Worm (Caenorhabditis elegans) whole organism, late embryonic: Measurements from ENCODE around the gene dars-1.
A peak's percentile ranks its signal among the peaks of the same experiment; 100 is the strongest.

ENCODE experiments used
- C38D4.7 ChIP-seq: fragments of 200-800 bp; sonication (Bioruptor generic); optimal IDR thresholded peaks from 2 replicates; lab custom pipeline; 2018; ENCODE audit warnings: mild to moderate bottlenecking, missing genetic modification characterization, moderate library complexity, missing compliant biosample characterization
- K09A11.1 ChIP-seq: sonication (generic microtip); optimal IDR thresholded peaks from 2 replicates; lab custom pipeline; 2017; ENCODE audit warnings: antibody characterized with exemption, mild to moderate bottlenecking, missing genetic modification characterization, missing compliant biosample characterization; ENCODE audit not compliant: insufficient read depth
- Y22D7AL.16 ChIP-seq: sonication (generic microtip); optimal IDR thresholded peaks from 2 replicates; lab custom pipeline; 2016; ENCODE audit warnings: missing genetic modification characterization, missing compliant biosample characterization
- ama-1 ChIP-seq: fragments of 150-350 bp; optimal IDR thresholded peaks from 2 replicates; lab custom pipeline; 2014
- ceh-24 ChIP-seq: sonication (generic microtip); optimal IDR thresholded peaks from 2 replicates; lab custom pipeline; 2016; ENCODE audit warnings: mild to moderate bottlenecking, missing genetic modification characterization, missing compliant biosample characterization
- ceh-48 ChIP-seq: sonication (generic microtip); optimal IDR thresholded peaks from 2 replicates; lab custom pipeline; 2016; ENCODE audit warnings: missing genetic modification characterization, inconsistent platforms, missing compliant biosample characterization
- ceh-9 ChIP-seq: sonication (generic microtip); optimal IDR thresholded peaks from 2 replicates; lab custom pipeline; 2016; ENCODE audit warnings: mild to moderate bottlenecking, missing genetic modification characterization, inconsistent platforms, missing compliant biosample characterization
- dmd-4 ChIP-seq: sonication (generic microtip); optimal IDR thresholded peaks from 2 replicates; lab custom pipeline; 2016; ENCODE audit warnings: borderline replicate concordance, missing genetic modification characterization, missing compliant biosample characterization
- dve-1 ChIP-seq: sonication (generic microtip); optimal IDR thresholded peaks from 2 replicates; lab custom pipeline; 2017; ENCODE audit warnings: antibody characterized with exemption, mild to moderate bottlenecking, missing genetic modification characterization, missing compliant biosample characterization
- elt-4 ChIP-seq: sonication (generic microtip); optimal IDR thresholded peaks from 2 replicates; lab custom pipeline; 2016; ENCODE audit warnings: missing genetic modification characterization, missing compliant biosample characterization
- eyg-1 ChIP-seq: sonication (generic microtip); optimal IDR thresholded peaks from 2 replicates; lab custom pipeline; 2016; ENCODE audit warnings: missing genotype, missing genetic modification characterization, missing compliant biosample characterization
- fax-1 ChIP-seq: sonication (generic microtip); optimal IDR thresholded peaks from 2 replicates; lab custom pipeline; 2016; ENCODE audit warnings: missing genotype, missing genetic modification characterization, missing compliant biosample characterization
- fkh-10 ChIP-seq: fragments of 150-350 bp; optimal IDR thresholded peaks from 2 replicates; lab custom pipeline; 2014; ENCODE audit warnings: missing biosample characterization, missing genetic modification reagents, missing genetic modification characterization
- fkh-6 ChIP-seq: sonication (generic microtip); optimal IDR thresholded peaks from 2 replicates; lab custom pipeline; 2016; ENCODE audit warnings: missing genetic modification characterization, missing compliant biosample characterization
- gmeb-2 ChIP-seq: sonication (generic microtip); optimal IDR thresholded peaks from 2 replicates; lab custom pipeline; 2016; ENCODE audit warnings: missing genetic modification characterization, inconsistent platforms, missing compliant biosample characterization
- hlh-15 ChIP-seq: sonication (generic microtip); optimal IDR thresholded peaks from 2 replicates; lab custom pipeline; 2016; ENCODE audit warnings: missing genetic modification characterization, missing compliant biosample characterization
- lin-11 ChIP-seq: fragments of 200-800 bp; sonication (Bioruptor generic); optimal IDR thresholded peaks from 2 replicates; lab custom pipeline; 2018; ENCODE audit warnings: mild to moderate bottlenecking, missing genetic modification characterization, missing compliant biosample characterization
- mec-3 ChIP-seq: sonication (generic microtip); optimal IDR thresholded peaks from 2 replicates; lab custom pipeline; 2016; ENCODE audit warnings: borderline replicate concordance, missing genetic modification characterization, missing compliant biosample characterization
- nhr-232 ChIP-seq: sonication (generic microtip); optimal IDR thresholded peaks from 2 replicates; lab custom pipeline; 2016; ENCODE audit warnings: missing genetic modification characterization, missing compliant biosample characterization
- pax-1 ChIP-seq: fragments of 150-350 bp; optimal IDR thresholded peaks from 2 replicates; lab custom pipeline; 2014; ENCODE audit warnings: missing biosample characterization, missing genetic modification characterization
- pha-4 ChIP-seq: fragments of 150-350 bp; optimal IDR thresholded peaks from 2 replicates; lab custom pipeline; 2018; ENCODE audit warnings: missing biosample characterization, missing genetic modification reagents, missing genetic modification characterization
- pqm-1 ChIP-seq: sonication (generic microtip); optimal IDR thresholded peaks from 2 replicates; lab custom pipeline; 2016; ENCODE audit warnings: missing genetic modification characterization, missing compliant biosample characterization
- rnt-1 ChIP-seq: sonication (generic microtip); optimal IDR thresholded peaks from 2 replicates; lab custom pipeline; 2016; ENCODE audit warnings: missing genetic modification characterization, missing compliant biosample characterization
- sdc-2 ChIP-seq: sonication (generic microtip); optimal IDR thresholded peaks from 2 replicates; lab custom pipeline; 2016; ENCODE audit warnings: missing genotype, missing genetic modification characterization, missing compliant biosample characterization
- sox-4 ChIP-seq: sonication (generic microtip); optimal IDR thresholded peaks from 2 replicates; lab custom pipeline; 2017; ENCODE audit warnings: mild to moderate bottlenecking, missing genetic modification characterization, inconsistent platforms, missing compliant biosample characterization
- unc-3 ChIP-seq, 2 experiments: fragments of 200-800 bp in 1 of 2; sonication (Bioruptor generic) in 1 of 2; sonication (generic microtip) in 1 of 2; conservative IDR thresholded peaks in 1 of 2; optimal IDR thresholded peaks in 1 of 2; 2 replicates each; pipeline versions ENCODE4 v1.3.6 to Lab custom; 2016 to 2022; ENCODE audit warnings: missing compliant biosample characterization in 2 of 2, missing genetic modification characterization in 2 of 2, missing genetic modification reagents in 1 of 2
- unc-55 ChIP-seq: sonication (generic microtip); optimal IDR thresholded peaks from 2 replicates; lab custom pipeline; 2017; ENCODE audit warnings: missing biosample characterization, missing genetic modification reagents, missing genetic modification characterization
- zip-5 ChIP-seq: sonication (generic microtip); optimal IDR thresholded peaks from 2 replicates; lab custom pipeline; 2016; ENCODE audit warnings: missing genetic modification characterization, missing compliant biosample characterization

dars-1 gene

ce11 chrIII:9490783-9491547 is at the start of gene dars-1, which contains the start of gene ctr-9:
dars-1 (minus strand) TSS chrIII:9491215.
ctr-9 (plus strand) TSS chrIII:9491396.
- TF ChIP-seq lin-11 (tag; lab: Kevin White, UChicago) (no peak), Y22D7AL.16 (tag; lab: Kevin White, UChicago) (no peak), sdc-2 (tag; lab: Kevin White, UChicago) (no peak), K09A11.1 (tag; lab: Kevin White, UChicago) (no peak)
- TF ChIP-seq, all 69 proteins: peak for 0

ce11 chrIII:9538655-9539155 is 47.7 kb upstream of the dars-1 start, which contains the start of gene ZK1098.3:
ZK1098.3 (minus strand) TSS chrIII:9538705.
- no peak for TF ChIP-seq sdc-2 (tag; lab: Kevin White, UChicago)
- peak; percentile 2 for TF ChIP-seq unc-55
- no peak for TF ChIP-seq rnt-1 (tag; lab: Kevin White, UChicago)
- TF ChIP-seq Y22D7AL.16 (tag; lab: Kevin White, UChicago), result no peak
- no peak for TF ChIP-seq sox-4 (tag; lab: Kevin White, UChicago)
- no peak for TF ChIP-seq ama-1 (lab: Kevin White, UChicago)
- TF ChIP-seq ceh-48 (tag; lab: Kevin White, UChicago), result peak; percentile 84
- TF ChIP-seq K09A11.1 (tag; lab: Kevin White, UChicago), result no peak
- TF ChIP-seq unc-3 (GFP tag; conservative IDR thresholded peaks at IDR 0.05; lab: Robert Waterston, UW), result no peak
- TF ChIP-seq unc-3 (tag; optimal IDR thresholded peaks at IDR 0.05; lab: Kevin White, UChicago), result no peak
- no peak for TF ChIP-seq pax-1 (tag; lab: Kevin White, UChicago)
- TF ChIP-seq gmeb-2 (tag; lab: Kevin White, UChicago), result no peak
- TF ChIP-seq fkh-6 (tag; lab: Kevin White, UChicago), result no peak
- TF ChIP-seq pqm-1 (tag; lab: Kevin White, UChicago), result no peak

ce11 chrIII:9528824-9529223 is 37.8 kb upstream of the dars-1 start, which contains the start of gene ZK1098.2:
ZK1098.2 (plus strand) TSS chrIII:9529159.
- peak; percentile 76 for TF ChIP-seq ceh-48 (tag; lab: Kevin White, UChicago)
- TF ChIP-seq fax-1 (tag; lab: Kevin White, UChicago), result no peak

ce11 chrIII:9526851-9527250 is 35.8 kb upstream of the dars-1 start, which contains the start of gene ZK1098.6:
ZK1098.6 (plus strand) TSS chrIII:9527151.
- TF ChIP-seq C38D4.7 (GFP tag; lab: Kevin White, UChicago) (no peak), fax-1 (tag; lab: Kevin White, UChicago) (no peak), dmd-4 (tag; lab: Kevin White, UChicago) (no peak), ceh-24 (no peak), elt-4 (tag; lab: Kevin White, UChicago) (no peak), unc-3 (GFP tag; conservative IDR thresholded peaks at IDR 0.05; lab: Robert Waterston, UW) (no peak), unc-3 (tag; optimal IDR thresholded peaks at IDR 0.05; lab: Kevin White, UChicago) (no peak), eyg-1 (no peak), mec-3 (tag; lab: Kevin White, UChicago) (no peak), dve-1 (no peak), ceh-9 (no peak), zip-5 (tag; lab: Kevin White, UChicago) (no peak), sdc-2 (tag; lab: Kevin White, UChicago) (no peak), hlh-15 (tag; lab: Kevin White, UChicago) (no peak)

- TF ChIP-seq ceh-24, result no peak
- no peak for TF ChIP-seq fkh-10 (GFP tag; lab: Kevin White, UChicago)
- TF ChIP-seq pha-4, result no peak
- no peak for TF ChIP-seq nhr-232 (tag; lab: Kevin White, UChicago)
- TF ChIP-seq elt-4 (tag; lab: Kevin White, UChicago), result no peak
Observed at ce11 chrIII:9525252-9525651, 34.2 kb upstream of the dars-1 start, which contains the start of gene trpp-3. trpp-3 (plus strand) TSS chrIII:9525552.
